Fruit fly (Drosophila melanogaster) whole organism: ENCODE measurements around the gene CG6287.

ENCODE experiments used
- CG8478 ChIP-seq: fragments of >200 bp; optimal IDR thresholded peaks from 2 replicates; lab custom pipeline; 2018; ENCODE audit warnings: inconsistent platforms
- usp ChIP-seq: fragments of >200 bp; optimal IDR thresholded peaks from 2 replicates; lab custom pipeline; 2017; ENCODE audit warnings: missing biosample characterization, missing genetic modification characterization, mixed read lengths

DNA sequence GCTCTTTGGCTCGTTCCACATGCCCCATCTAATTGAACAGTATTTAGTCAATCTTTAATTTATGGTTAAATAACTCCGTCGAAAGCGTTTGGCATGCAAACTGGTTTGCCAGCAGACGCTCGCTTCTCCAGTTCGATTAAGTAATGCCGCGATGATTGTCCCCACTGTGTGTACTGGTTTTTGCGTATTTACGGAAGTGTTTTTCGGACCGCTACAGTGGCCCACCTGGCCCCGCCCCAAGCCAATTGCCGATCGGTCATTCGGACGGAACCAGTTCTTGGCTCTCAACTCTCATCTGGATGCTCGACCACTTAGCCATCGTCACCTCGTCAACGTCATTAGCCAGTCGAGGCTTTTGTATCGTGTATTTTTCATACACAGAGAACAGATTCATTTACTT, 41.3 kb upstream of the CG6287 start:
- TF ChIP-seq usp (GFP tag; lab: Kevin White, UChicago) (no peak), CG8478 (lab: Kevin White, UChicago) (no peak)
